Worm (Caenorhabditis elegans): ENCODE measurements around the gene F59B10.6.

DNA sequence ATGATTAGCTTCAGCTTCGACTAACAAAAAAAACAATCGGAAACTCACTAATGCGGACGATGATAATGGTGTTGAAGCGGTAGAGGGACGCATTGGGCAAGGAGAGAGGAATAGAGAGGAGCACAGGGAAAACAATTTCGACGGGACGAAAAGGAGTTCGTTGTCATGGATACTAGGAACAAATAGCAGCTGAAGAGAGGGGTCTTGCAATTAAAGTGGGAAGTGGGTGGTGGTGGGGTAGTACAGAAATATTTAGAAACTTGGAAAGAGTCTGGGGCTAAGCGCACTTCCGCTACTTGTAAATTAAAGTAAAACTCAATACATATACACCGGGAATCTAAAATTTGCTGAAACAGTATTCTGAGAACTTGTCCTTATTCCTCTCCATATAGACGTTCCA is 14.5 kb downstream of the F59B10.6 start, which contains the start of gene F59B10.2:
- TF ChIP-seq hmg-1.2 (GFP tag; IDR thresholded peaks at IDR 0.05) (no peak), Y53F4B.3 (GFP tag; IDR thresholded peaks at IDR 0.05) (no peak), gei-17 (GFP tag; optimal IDR thresholded peaks at IDR 0.05) (no peak), let-607 (tag; optimal IDR thresholded peaks at IDR 0.05) (no peak), atf-7 (tag; optimal IDR thresholded peaks at IDR 0.05) (no peak), unc-130 (GFP tag; optimal IDR thresholded peaks at IDR 0.05) (no peak), lsy-27 (tag; optimal IDR thresholded peaks at IDR 0.05; ENCODE audit: borderline replicate concordance, insufficient read depth) (no peak), ztf-22 (GFP tag; optimal IDR thresholded peaks at IDR 0.05) (no peak), rcor-1 (GFP tag; IDR thresholded peaks at IDR 0.05) (no peak), pha-4 (tag; optimal IDR thresholded peaks at IDR 0.05) (no peak), F49E8.2 (tag; optimal IDR thresholded peaks at IDR 0.05; ENCODE audit: insufficient read depth) (no peak), nfya-1 (tag; optimal IDR thresholded peaks at IDR 0.05; ENCODE audit: borderline replicate concordance, insufficient read depth) (no peak), mcd-1 (GFP tag; IDR thresholded peaks at IDR 0.05) (no peak), Y79H2A.3 (GFP tag; conservative IDR thresholded peaks at IDR 0.05) (no peak)

Data from whole organism, young adult.